Fruit fly (Drosophila melanogaster) whole organism, adult: ENCODE data around the gene Ziz.

Source experiments
- CG11617 ChIP-seq: fragments of 200-800 bp; sonication (Bioruptor generic); optimal IDR thresholded peaks from 2 replicates; lab custom pipeline; 2017; ENCODE audit warnings: mild to moderate bottlenecking, missing biosample characterization, missing genetic modification reagents, missing genetic modification characterization
- CG12768 ChIP-seq: fragments of 200-800 bp; sonication (Bioruptor generic); optimal IDR thresholded peaks from 2 replicates; lab custom pipeline; 2017; ENCODE audit warnings: missing biosample characterization, missing genetic modification characterization, mild to moderate bottlenecking, moderate library complexity, missing genetic modification reagents
- CG14711 ChIP-seq: fragments of 200-800 bp; sonication (Bioruptor generic); optimal IDR thresholded peaks from 2 replicates; lab custom pipeline; 2018; ENCODE audit warnings: missing biosample characterization, mild to moderate bottlenecking, missing genetic modification characterization, moderate library complexity
- CG1620 ChIP-seq: fragments of 200-800 bp; sonication (Bioruptor generic); optimal IDR thresholded peaks from 2 replicates; lab custom pipeline; 2016; ENCODE audit warnings: missing biosample characterization, missing genetic modification characterization
- CG33017 ChIP-seq: fragments of 200-800 bp; sonication (Bioruptor generic); optimal IDR thresholded peaks from 2 replicates; lab custom pipeline; 2018; ENCODE audit warnings: missing biosample characterization, mild to moderate bottlenecking, missing genetic modification characterization, moderate library complexity
- CG5204 ChIP-seq: fragments of 200-800 bp; sonication (Bioruptor generic); optimal IDR thresholded peaks from 2 replicates; lab custom pipeline; 2016; ENCODE audit warnings: missing biosample characterization, missing genetic modification characterization
- CG7045 ChIP-seq: fragments of 200-800 bp; sonication (Bioruptor generic); optimal IDR thresholded peaks from 2 replicates; lab custom pipeline; 2017; ENCODE audit warnings: missing biosample characterization, mild to moderate bottlenecking, missing genetic modification characterization
- CG7101 ChIP-seq: fragments of 200-800 bp; sonication (Bioruptor generic); optimal IDR thresholded peaks from 2 replicates; lab custom pipeline; 2018; ENCODE audit warnings: missing biosample characterization, mild to moderate bottlenecking, missing genetic modification characterization, moderate library complexity
- Clk ChIP-seq: fragments of 200-800 bp; sonication (Bioruptor generic); optimal IDR thresholded peaks from 2 replicates; lab custom pipeline; 2017; ENCODE audit warnings: missing biosample characterization, missing genetic modification characterization
- Crg-1 ChIP-seq: fragments of 200-800 bp; sonication (Bioruptor generic); optimal IDR thresholded peaks from 2 replicates; lab custom pipeline; 2016; ENCODE audit warnings: missing biosample characterization, missing genetic modification characterization
- Hr96 ChIP-seq: fragments of 200-800 bp; sonication (Bioruptor generic); optimal IDR thresholded peaks from 2 replicates; lab custom pipeline; 2016; ENCODE audit warnings: missing biosample characterization, missing genetic modification characterization
- Mnt ChIP-seq: fragments of 200-800 bp; sonication (Bioruptor generic); optimal IDR thresholded peaks from 2 replicates; lab custom pipeline; 2016; ENCODE audit warnings: missing biosample characterization, mild to moderate bottlenecking, missing genetic modification characterization
- bab1 ChIP-seq: fragments of 200-800 bp; sonication (Bioruptor generic); optimal IDR thresholded peaks from 3 replicates; lab custom pipeline; 2019; ENCODE audit warnings: missing biosample characterization, mild to moderate bottlenecking, missing genetic modification characterization, moderate library complexity
- cic ChIP-seq: fragments of 200-800 bp; sonication (Bioruptor generic); optimal IDR thresholded peaks from 2 replicates; lab custom pipeline; 2017; ENCODE audit warnings: missing biosample characterization, mild to moderate bottlenecking, missing genetic modification characterization, moderate library complexity
- cnc ChIP-seq, 2 experiments: fragments of >200 bp; optimal IDR thresholded peaks; 2 replicates each; lab custom pipeline; 2017
- kay ChIP-seq: fragments of 200-800 bp; sonication (Bioruptor generic); peaks from one replicate; lab custom pipeline; 2016; ENCODE audit warnings: missing biosample characterization, missing genetic modification characterization, borderline replicate concordance
- ovo ChIP-seq: fragments of 200-800 bp; sonication (Bioruptor generic); optimal IDR thresholded peaks from 2 replicates; lab custom pipeline; 2016; ENCODE audit warnings: missing biosample characterization, missing genetic modification characterization
- pad ChIP-seq: fragments of 200-800 bp; sonication (Bioruptor generic); optimal IDR thresholded peaks from 3 replicates; lab custom pipeline; 2017; ENCODE audit warnings: missing biosample characterization, missing genetic modification characterization, mild to moderate bottlenecking, moderate library complexity, missing genetic modification reagents
- tj ChIP-seq: fragments of 200-800 bp; sonication (Bioruptor generic); optimal IDR thresholded peaks from 3 replicates; lab custom pipeline; 2017; ENCODE audit warnings: missing biosample characterization, mild to moderate bottlenecking, missing genetic modification characterization, moderate library complexity
- toe ChIP-seq: fragments of 200-800 bp; sonication (Bioruptor generic); optimal IDR thresholded peaks from 2 replicates; lab custom pipeline; 2016; ENCODE audit warnings: missing biosample characterization, missing genetic modification characterization

Gene Ziz

dm6 chr2L:7424907-7425689 is 71.0 kb downstream of the Ziz start:
- TF ChIP-seq ovo: no peak
- peak; percentile 89 for TF ChIP-seq CG33017 (tag; lab: Kevin White, UChicago)
- TF ChIP-seq CG1620 (GFP tag; lab: Kevin White, UChicago): peak; percentile 51
- no peak for TF ChIP-seq CG5204 (GFP tag; lab: Kevin White, UChicago)
- TF ChIP-seq Mnt (GFP tag; lab: Kevin White, UChicago): no peak
- no peak for TF ChIP-seq toe (GFP tag; lab: Kevin White, UChicago)
- peak; percentile 59 for TF ChIP-seq Crg-1 (GFP tag; lab: Kevin White, UChicago)
- TF ChIP-seq CG12768 (GFP tag; lab: Kevin White, UChicago): peak; percentile 87
- peak; percentile 22 for TF ChIP-seq pad (GFP tag; lab: Kevin White, UChicago)
- TF ChIP-seq CG11617 (GFP tag; lab: Kevin White, UChicago): peak; percentile 72
- peak; percentile 86 for TF ChIP-seq CG14711
- peak; percentile 84 for TF ChIP-seq bab1
- peak; percentile 9 for TF ChIP-seq Hr96 (GFP tag; lab: Kevin White, UChicago)
- peak; percentile 10 for TF ChIP-seq Clk (GFP tag; lab: Kevin White, UChicago)
- peak; percentile 94 for TF ChIP-seq kay (GFP tag; lab: Kevin White, UChicago)
- TF ChIP-seq tj: peak; percentile 59
- no peak for TF ChIP-seq cnc (optimal IDR thresholded peaks at IDR 0.05; lab: Kevin White, UChicago)
- TF ChIP-seq CG7101 (tag; lab: Kevin White, UChicago): peak; percentile 90
- peak; percentile 59 for TF ChIP-seq cic (GFP tag; lab: Kevin White, UChicago)
- TF ChIP-seq CG7045: peak; percentile 74

- peak; percentile 89 for TF ChIP-seq tj
- TF ChIP-seq CG12768 (GFP tag; lab: Kevin White, UChicago): no peak
Observed at dm6 chr2L:7424282-7424905, 71.7 kb downstream of the Ziz start.

- TF ChIP-seq CG7101 (tag; lab: Kevin White, UChicago) (peak; percentile 66), bab1 (peak; percentile 71), CG5204 (GFP tag; lab: Kevin White, UChicago) (no peak), Clk (GFP tag; lab: Kevin White, UChicago) (peak; percentile 34), CG7045 (peak; percentile 68), cnc (optimal IDR thresholded peaks at IDR 0.05; lab: Kevin White, UChicago) (no peak), Hr96 (GFP tag; lab: Kevin White, UChicago) (peak; percentile 77), Crg-1 (GFP tag; lab: Kevin White, UChicago) (peak; percentile 29), CG14711 (peak; percentile 74), CG33017 (tag; lab: Kevin White, UChicago) (peak; percentile 23), pad (GFP tag; lab: Kevin White, UChicago) (peak; percentile 100), CG11617 (GFP tag; lab: Kevin White, UChicago) (peak; percentile 41), Mnt (GFP tag; lab: Kevin White, UChicago) (peak; percentile 83), kay (GFP tag; lab: Kevin White, UChicago) (no peak), CG1620 (GFP tag; lab: Kevin White, UChicago) (peak; percentile 32), tj (peak; percentile 65), cic (GFP tag; lab: Kevin White, UChicago) (peak; percentile 78), toe (GFP tag; lab: Kevin White, UChicago) (peak; percentile 61), CG12768 (GFP tag; lab: Kevin White, UChicago) (peak; percentile 72), ovo (peak; percentile 56)
Observed at dm6 chr2L:7423333-7423895, 72.7 kb downstream of the Ziz start.
